Worm (Caenorhabditis elegans) whole organism, L2 larva: ENCODE data around the gene vps-24.

Source experiments
- C34F6.9 ChIP-seq: fragments of 150-350 bp; optimal IDR thresholded peaks from 2 replicates; lab custom pipeline; 2014; ENCODE audit warnings: missing biosample characterization, missing genetic modification characterization
- F13H6.1 ChIP-seq: sonication (generic microtip); optimal IDR thresholded peaks from 2 replicates; lab custom pipeline; 2016; ENCODE audit warnings: missing genetic modification characterization, missing compliant biosample characterization
- R02D3.7 ChIP-seq: fragments of 150-350 bp; optimal IDR thresholded peaks from 2 replicates; lab custom pipeline; 2014; ENCODE audit warnings: missing biosample characterization, missing genetic modification characterization
- Y55F3AM.14 ChIP-seq: fragments of 200-800 bp; sonication (Bioruptor generic); optimal IDR thresholded peaks from 2 replicates; lab custom pipeline; 2018; ENCODE audit warnings: mild to moderate bottlenecking, missing genetic modification characterization, missing compliant biosample characterization
- ZK546.5 ChIP-seq: sonication (generic microtip); optimal IDR thresholded peaks from 2 replicates; lab custom pipeline; 2017; ENCODE audit warnings: missing biosample characterization, missing genetic modification characterization
- alr-1 ChIP-seq: fragments of 150-350 bp; optimal IDR thresholded peaks from 2 replicates; lab custom pipeline; 2014; ENCODE audit warnings: missing biosample characterization, missing genetic modification characterization
- aly-2 ChIP-seq: fragments of 150-350 bp; optimal IDR thresholded peaks from 2 replicates; lab custom pipeline; 2014; ENCODE audit warnings: missing biosample characterization, missing genetic modification characterization
- ama-1 ChIP-seq: fragments of 150-350 bp; optimal IDR thresholded peaks from 2 replicates; lab custom pipeline; 2018; ENCODE audit warnings: inconsistent platforms
- blmp-1 ChIP-seq: sonication (generic microtip); optimal IDR thresholded peaks from 2 replicates; lab custom pipeline; 2017; ENCODE audit warnings: missing genetic modification characterization, mild to moderate bottlenecking, missing compliant biosample characterization, antibody characterized with exemption, moderate library complexity; ENCODE audit not compliant: insufficient read depth
- ceh-16 ChIP-seq: fragments of 150-350 bp; optimal IDR thresholded peaks from 2 replicates; lab custom pipeline; 2014; ENCODE audit warnings: missing biosample characterization, missing genetic modification characterization
- crh-2 ChIP-seq: sonication (generic microtip); optimal IDR thresholded peaks from 2 replicates; lab custom pipeline; 2017; ENCODE audit warnings: missing biosample characterization, missing genetic modification characterization
- dmd-4 ChIP-seq: sonication (generic microtip); optimal IDR thresholded peaks from 2 replicates; lab custom pipeline; 2017; ENCODE audit warnings: missing biosample characterization, missing genetic modification characterization
- egl-27 ChIP-seq: sonication (generic microtip); optimal IDR thresholded peaks from 3 replicates; lab custom pipeline; 2017; ENCODE audit warnings: missing biosample characterization, missing genetic modification reagents, missing genetic modification characterization
- elt-1 ChIP-seq: fragments of 150-350 bp; optimal IDR thresholded peaks from 2 replicates; lab custom pipeline; 2014; ENCODE audit warnings: missing biosample characterization, missing genetic modification characterization
- elt-3 ChIP-seq: sonication (generic microtip); optimal IDR thresholded peaks from 2 replicates; lab custom pipeline; 2017; ENCODE audit warnings: missing biosample characterization, missing genetic modification characterization
- fos-1 ChIP-seq: fragments of 150-350 bp; optimal IDR thresholded peaks from 2 replicates; lab custom pipeline; 2014; ENCODE audit warnings: missing biosample characterization, missing genetic modification characterization
- lin-11 ChIP-seq: fragments of 150-350 bp; sonication (generic microtip); optimal IDR thresholded peaks from 2 replicates; lab custom pipeline; 2014; ENCODE audit warnings: missing biosample characterization, missing genetic modification characterization, inconsistent platforms, mixed read lengths
- lin-13 ChIP-seq: fragments of 150-350 bp; optimal IDR thresholded peaks from 2 replicates; lab custom pipeline; 2014; ENCODE audit warnings: missing biosample characterization, missing genetic modification reagents, missing genetic modification characterization
- lin-39 ChIP-seq: fragments of 150-350 bp; optimal IDR thresholded peaks from 2 replicates; lab custom pipeline; 2014; ENCODE audit warnings: missing biosample characterization, missing genetic modification reagents, missing genetic modification characterization
- lsy-2 ChIP-seq, 2 experiments: fragments of 150-350 bp in 1 of 2; sonication (generic microtip) in 1 of 2; optimal IDR thresholded peaks; 2 replicates each; lab custom pipeline; 2014 to 2017; ENCODE audit warnings: missing biosample characterization in 2 of 2, missing genetic modification characterization in 2 of 2
- mab-5 ChIP-seq: fragments of 150-350 bp; optimal IDR thresholded peaks from 2 replicates; lab custom pipeline; 2014; ENCODE audit warnings: missing biosample characterization, missing genetic modification characterization
- mbf-1 ChIP-seq: sonication (generic microtip); optimal IDR thresholded peaks from 2 replicates; lab custom pipeline; 2017; ENCODE audit warnings: missing biosample characterization, missing genetic modification characterization
- nhr-10 ChIP-seq: sonication (generic microtip); optimal IDR thresholded peaks from 2 replicates; lab custom pipeline; 2017; ENCODE audit warnings: missing biosample characterization, missing genetic modification characterization
- nhr-12 ChIP-seq: fragments of 150-350 bp; optimal IDR thresholded peaks from 2 replicates; lab custom pipeline; 2014; ENCODE audit warnings: missing biosample characterization, missing genetic modification characterization
- nhr-129 ChIP-seq: fragments of 150-350 bp; optimal IDR thresholded peaks from 2 replicates; lab custom pipeline; 2014; ENCODE audit warnings: missing biosample characterization, missing genetic modification characterization
- nhr-21 ChIP-seq: fragments of 150-350 bp; optimal IDR thresholded peaks from 2 replicates; lab custom pipeline; 2014; ENCODE audit warnings: missing biosample characterization, missing genetic modification characterization
- nhr-23 ChIP-seq: fragments of 150-350 bp; optimal IDR thresholded peaks from 2 replicates; lab custom pipeline; 2014; ENCODE audit warnings: missing biosample characterization, missing genetic modification reagents, missing genetic modification characterization
- nhr-25 ChIP-seq: fragments of 150-350 bp; sonication (generic microtip); optimal IDR thresholded peaks from 3 replicates; lab custom pipeline; 2014; ENCODE audit warnings: missing biosample characterization, missing genetic modification characterization
- nhr-6 ChIP-seq: fragments of 150-350 bp; optimal IDR thresholded peaks from 2 replicates; lab custom pipeline; 2014; ENCODE audit warnings: missing biosample characterization, missing genetic modification characterization
- nhr-77 ChIP-seq: fragments of 150-350 bp; optimal IDR thresholded peaks from 2 replicates; lab custom pipeline; 2014; ENCODE audit warnings: missing biosample characterization, missing genetic modification characterization
- sem-4 ChIP-seq: fragments of 150-350 bp; optimal IDR thresholded peaks from 2 replicates; lab custom pipeline; 2014; ENCODE audit warnings: missing biosample characterization, missing genetic modification reagents, missing genetic modification characterization
- sma-3 ChIP-seq: sonication (generic microtip); optimal IDR thresholded peaks from 2 replicates; lab custom pipeline; 2016; ENCODE audit warnings: missing genetic modification reagents, missing genetic modification characterization, missing compliant biosample characterization
- sma-9 ChIP-seq, 2 experiments: fragments of 150-350 bp in 1 of 2; sonication (generic microtip) in 1 of 2; optimal IDR thresholded peaks; 2 replicates each; lab custom pipeline; 2014 to 2016; ENCODE audit warnings: missing genetic modification characterization in 2 of 2, mild to moderate bottlenecking in 1 of 2, missing biosample characterization in 1 of 2, missing compliant biosample characterization in 1 of 2, missing genetic modification reagents in 1 of 2, moderate library complexity in 1 of 2
- snpc-4 ChIP-seq: fragments of 150-350 bp; optimal IDR thresholded peaks from 2 replicates; lab custom pipeline; 2014; ENCODE audit warnings: missing biosample characterization, missing genetic modification characterization
- unc-39 ChIP-seq: fragments of 150-350 bp; optimal IDR thresholded peaks from 2 replicates; lab custom pipeline; 2014; ENCODE audit warnings: missing biosample characterization, missing genetic modification characterization
- unc-55 ChIP-seq: fragments of 150-350 bp; sonication (generic microtip); optimal IDR thresholded peaks from 3 replicates; lab custom pipeline; 2014; ENCODE audit warnings: missing biosample characterization, missing genetic modification reagents, missing genetic modification characterization
- unc-62 ChIP-seq: fragments of 150-350 bp; optimal IDR thresholded peaks from 2 replicates; lab custom pipeline; 2014; ENCODE audit warnings: missing biosample characterization, missing genetic modification reagents, missing genetic modification characterization
- ztf-11 ChIP-seq: sonication (generic microtip); optimal IDR thresholded peaks from 2 replicates; lab custom pipeline; 2017; ENCODE audit warnings: missing biosample characterization, missing genetic modification characterization
- ztf-4 ChIP-seq: fragments of 150-350 bp; optimal IDR thresholded peaks from 2 replicates; lab custom pipeline; 2014; ENCODE audit warnings: missing biosample characterization, missing genetic modification characterization

Gene vps-24

DNA sequence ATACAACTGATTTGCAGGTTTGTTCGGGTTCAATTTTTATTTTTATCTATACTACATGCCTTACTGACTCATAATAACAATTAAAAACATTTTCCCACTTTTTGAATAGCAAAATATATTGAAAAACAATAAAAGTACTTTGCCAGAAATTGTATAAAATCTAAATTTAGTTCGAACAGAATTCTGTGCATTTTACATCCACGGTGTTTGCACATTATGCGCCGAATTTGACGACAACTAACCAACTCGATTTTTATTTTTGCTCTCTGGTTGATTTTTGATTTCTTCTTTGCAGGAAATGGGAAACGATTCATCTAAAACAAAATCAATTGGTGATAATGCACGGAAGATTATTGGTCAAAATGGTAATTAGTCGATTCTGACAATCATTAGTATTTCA lies 47.0 kb upstream of the vps-24 start:
- TF ChIP-seq C34F6.9 (tag; lab: Kevin White, UChicago) (peak; percentile 19), snpc-4 (tag; lab: Kevin White, UChicago) (no peak), lsy-2 (tag; optimal IDR thresholded peaks at IDR 0.05; lab: Kevin White, UChicago) (peak in 1 of 2 experiments; percentile 13), fos-1 (tag; lab: Kevin White, UChicago) (no peak), nhr-23 (tag; lab: Kevin White, UChicago) (no peak), sma-9 (GFP tag; optimal IDR thresholded peaks at IDR 0.05; lab: Kevin White, UChicago) (no peak), sma-9 (tag; optimal IDR thresholded peaks at IDR 0.05; lab: Kevin White, UChicago) (no peak), nhr-21 (tag; lab: Kevin White, UChicago) (no peak), unc-55 (GFP tag; lab: Kevin White, UChicago) (peak; percentile 31), egl-27 (no peak), nhr-129 (tag; lab: Kevin White, UChicago) (peak; percentile 18), aly-2 (tag; lab: Kevin White, UChicago) (no peak), crh-2 (tag; lab: Kevin White, UChicago) (peak; percentile 25), lin-11 (tag; lab: Kevin White, UChicago) (no peak), nhr-6 (tag; lab: Kevin White, UChicago) (no peak), ceh-16 (tag; lab: Kevin White, UChicago) (no peak), unc-39 (tag; lab: Kevin White, UChicago) (no peak), ztf-4 (tag; lab: Kevin White, UChicago) (no peak), lin-13 (GFP tag; lab: Kevin White, UChicago) (peak; percentile 42), alr-1 (tag; lab: Kevin White, UChicago) (no peak)
- TF ChIP-seq, all 48 proteins: peak for 6

DNA sequence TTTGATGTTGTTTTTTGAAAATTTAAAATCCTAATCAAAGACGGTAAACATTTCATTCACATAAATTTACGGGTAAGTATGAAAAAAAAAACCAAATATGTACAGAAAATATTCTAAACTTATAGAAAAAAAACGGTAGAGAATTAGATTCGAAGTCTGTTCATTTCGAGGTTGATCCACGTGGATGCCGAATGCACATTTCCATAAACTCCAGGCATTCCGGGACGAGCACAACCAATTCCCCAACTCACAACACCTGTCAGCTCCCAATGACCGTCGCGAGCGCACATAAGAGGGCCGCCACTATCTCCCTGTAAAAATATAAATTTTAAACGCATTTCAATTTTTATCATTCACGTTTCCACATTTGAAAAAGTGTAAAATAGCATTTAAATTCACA lies 45.7 kb upstream of the vps-24 start:
- TF ChIP-seq sma-3 (GFP tag; lab: Kevin White, UChicago) (no peak), F13H6.1 (tag; lab: Kevin White, UChicago) (no peak), R02D3.7 (tag; lab: Kevin White, UChicago) (no peak), lin-11 (tag; lab: Kevin White, UChicago) (no peak), ZK546.5 (tag; lab: Kevin White, UChicago) (no peak), ceh-16 (tag; lab: Kevin White, UChicago) (no peak), nhr-25 (tag; lab: Kevin White, UChicago) (no peak), nhr-10 (tag; lab: Kevin White, UChicago) (no peak), nhr-6 (tag; lab: Kevin White, UChicago) (no peak), snpc-4 (tag; lab: Kevin White, UChicago) (no peak), mab-5 (tag; lab: Kevin White, UChicago) (no peak), nhr-77 (tag; lab: Kevin White, UChicago) (no peak), ztf-4 (tag; lab: Kevin White, UChicago) (no peak), unc-55 (GFP tag; lab: Kevin White, UChicago) (no peak), elt-1 (tag; lab: Kevin White, UChicago) (no peak), nhr-23 (tag; lab: Kevin White, UChicago) (no peak), elt-3 (tag; lab: Kevin White, UChicago) (no peak), blmp-1 (tag; lab: Kevin White, UChicago) (no peak), ama-1 (lab: Kevin White, UChicago) (no peak)

ce11 chrII:4949380-4949950 lies 44.3 kb upstream of the vps-24 start, which contains the start of the genes try-1 and zyg-12:
TSS of gene try-1 (minus strand) at chrII:4949527.
TSS of gene zyg-12 (plus strand) at chrII:4949900.
- TF ChIP-seq nhr-12 (tag; lab: Kevin White, UChicago) (no peak), Y55F3AM.14 (GFP tag; lab: Kevin White, UChicago) (no peak), sma-9 (GFP tag; optimal IDR thresholded peaks at IDR 0.05; lab: Kevin White, UChicago) (no peak), sma-9 (tag; optimal IDR thresholded peaks at IDR 0.05; lab: Kevin White, UChicago) (no peak), alr-1 (tag; lab: Kevin White, UChicago) (no peak), snpc-4 (tag; lab: Kevin White, UChicago) (no peak), sma-3 (GFP tag; lab: Kevin White, UChicago) (no peak), egl-27 (no peak), unc-62 (GFP tag; lab: Kevin White, UChicago) (no peak), dmd-4 (no peak), ztf-11 (tag; lab: Kevin White, UChicago) (no peak), lin-13 (GFP tag; lab: Kevin White, UChicago) (no peak), lin-39 (no peak), nhr-25 (tag; lab: Kevin White, UChicago) (no peak), nhr-6 (tag; lab: Kevin White, UChicago) (no peak), mbf-1 (no peak), aly-2 (tag; lab: Kevin White, UChicago) (no peak), sem-4 (tag; lab: Kevin White, UChicago) (no peak)
